Worm (Caenorhabditis elegans) whole organism, midembryonic: ENCODE data around the gene sru-23.

Experiments
- T22C8.4 ChIP-seq: fragments of 200-800 bp; sonication (Bioruptor generic); IDR thresholded peaks from 2 replicates; pipeline ENCODE4 v1.3.6; 2022; ENCODE audit warnings: missing genetic modification characterization, missing compliant biosample characterization
- flt-1 ChIP-seq: fragments of 200-800 bp; sonication (Bioruptor generic); IDR thresholded peaks from 2 replicates; pipeline ENCODE4 v1.3.6; 2022; ENCODE audit warnings: missing genetic modification characterization, missing compliant biosample characterization
- klf-2 ChIP-seq: fragments of 200-800 bp; sonication (Bioruptor generic); conservative IDR thresholded peaks from 2 replicates; pipeline ENCODE4 v1.3.6; 2022; ENCODE audit warnings: missing genetic modification reagents, missing genetic modification characterization, missing compliant biosample characterization
- med-1 ChIP-seq: sonication (generic microtip); optimal IDR thresholded peaks from 2 replicates; lab custom pipeline; 2017; ENCODE audit warnings: missing genetic modification characterization, mild to moderate bottlenecking, missing compliant biosample characterization, antibody characterized with exemption, missing genetic modification reagents; ENCODE audit not compliant: insufficient read depth
- tab-1 ChIP-seq: fragments of 200-800 bp; sonication (Bioruptor generic); IDR thresholded peaks from 2 replicates; pipeline ENCODE4 v1.3.6; 2022; ENCODE audit warnings: missing genetic modification characterization, missing compliant biosample characterization
- ztf-23 ChIP-seq: fragments of 200-800 bp; sonication (Bioruptor generic); IDR thresholded peaks from 2 replicates; pipeline ENCODE4 v1.3.6; 2022; ENCODE audit warnings: missing genetic modification reagents, missing genetic modification characterization, missing compliant biosample characterization
- ztf-29 ChIP-seq: fragments of 200-800 bp; sonication (Bioruptor generic); IDR thresholded peaks from 2 replicates; pipeline ENCODE4 v1.3.6; 2022; ENCODE audit warnings: missing genetic modification reagents, missing genetic modification characterization, missing compliant biosample characterization

DNA sequence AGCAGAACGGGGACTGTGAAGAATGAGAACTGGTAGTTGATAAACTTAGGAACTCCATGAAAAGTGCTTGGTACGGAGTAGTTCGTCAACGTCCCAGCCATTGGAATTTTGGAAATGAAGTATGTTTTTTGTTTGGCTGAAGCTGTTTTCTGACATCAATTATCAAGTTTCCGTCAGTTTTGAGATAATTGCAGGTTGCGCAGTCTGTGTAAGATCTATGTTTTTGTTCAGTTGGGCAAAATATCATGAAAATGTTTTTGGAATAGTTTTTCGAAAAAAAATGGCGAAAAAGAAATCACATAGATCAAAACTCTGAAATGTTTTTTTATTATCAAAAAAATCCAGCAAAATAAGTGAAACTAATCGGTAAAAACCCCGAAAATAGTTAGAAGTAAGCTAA is 2.5 kb upstream of the sru-23 start, which contains the start of gene sru-22:
- TF ChIP-seq med-1 (no peak), T22C8.4 (GFP tag; lab: Robert Waterston, UW) (no peak), tab-1 (GFP tag; lab: Robert Waterston, UW) (no peak), klf-2 (GFP tag; lab: Robert Waterston, UW) (no peak), ztf-23 (no peak), ztf-29 (GFP tag; lab: Robert Waterston, UW) (no peak), flt-1 (no peak)
